Worm (Caenorhabditis elegans) whole organism, late embryonic: ENCODE measurements around the gene T09A5.5.

ENCODE experiments used
- C38D4.7 ChIP-seq: fragments of 200-800 bp; sonication (Bioruptor generic); optimal IDR thresholded peaks from 2 replicates; lab custom pipeline; 2018; ENCODE audit warnings: mild to moderate bottlenecking, missing genetic modification characterization, moderate library complexity, missing compliant biosample characterization
- F13H6.1 ChIP-seq: sonication (generic microtip); optimal IDR thresholded peaks from 2 replicates; lab custom pipeline; 2016; ENCODE audit warnings: missing genetic modification characterization, missing compliant biosample characterization
- K02D7.2 ChIP-seq: sonication (generic microtip); optimal IDR thresholded peaks from 2 replicates; lab custom pipeline; 2017; ENCODE audit warnings: mild to moderate bottlenecking, missing genetic modification characterization, missing compliant biosample characterization
- K09A11.1 ChIP-seq: sonication (generic microtip); optimal IDR thresholded peaks from 2 replicates; lab custom pipeline; 2017; ENCODE audit warnings: antibody characterized with exemption, mild to moderate bottlenecking, missing genetic modification characterization, missing compliant biosample characterization; ENCODE audit not compliant: insufficient read depth
- Y22D7AL.16 ChIP-seq: sonication (generic microtip); optimal IDR thresholded peaks from 2 replicates; lab custom pipeline; 2016; ENCODE audit warnings: missing genetic modification characterization, missing compliant biosample characterization
- ama-1 ChIP-seq: fragments of 150-350 bp; optimal IDR thresholded peaks from 2 replicates; lab custom pipeline; 2014
- ceh-14 ChIP-seq: sonication (generic microtip); optimal IDR thresholded peaks from 2 replicates; lab custom pipeline; 2016; ENCODE audit warnings: missing genotype, missing genetic modification characterization, missing compliant biosample characterization
- ceh-19 ChIP-seq: fragments of 200-800 bp; sonication (Bioruptor generic); optimal IDR thresholded peaks from 2 replicates; lab custom pipeline; 2018; ENCODE audit warnings: mild to moderate bottlenecking, missing genetic modification characterization, missing compliant biosample characterization
- ceh-2 ChIP-seq: sonication (generic microtip); optimal IDR thresholded peaks from 2 replicates; lab custom pipeline; 2016; ENCODE audit warnings: missing genotype, missing genetic modification characterization, missing compliant biosample characterization
- ceh-22 ChIP-seq: sonication (generic microtip); optimal IDR thresholded peaks from 2 replicates; lab custom pipeline; 2017; ENCODE audit warnings: missing biosample characterization, missing genetic modification characterization
- ceh-24 ChIP-seq: sonication (generic microtip); optimal IDR thresholded peaks from 2 replicates; lab custom pipeline; 2016; ENCODE audit warnings: mild to moderate bottlenecking, missing genetic modification characterization, missing compliant biosample characterization
- ceh-30 ChIP-seq: fragments of 150-350 bp; optimal IDR thresholded peaks from 2 replicates; lab custom pipeline; 2014; ENCODE audit warnings: missing biosample characterization, missing genetic modification characterization
- ceh-31 ChIP-seq: sonication (generic microtip); optimal IDR thresholded peaks from 2 replicates; lab custom pipeline; 2016; ENCODE audit warnings: missing genetic modification characterization, missing compliant biosample characterization
- ceh-34 ChIP-seq: sonication (generic microtip); optimal IDR thresholded peaks from 2 replicates; lab custom pipeline; 2016; ENCODE audit warnings: mild to moderate bottlenecking, missing genetic modification characterization, missing compliant biosample characterization
- ceh-45 ChIP-seq: fragments of 200-800 bp; sonication (Bioruptor generic); IDR thresholded peaks from 2 replicates; pipeline ENCODE4 v1.3.6; 2022; ENCODE audit warnings: missing genetic modification reagents, missing genetic modification characterization, missing compliant biosample characterization
- ceh-48 ChIP-seq: sonication (generic microtip); optimal IDR thresholded peaks from 2 replicates; lab custom pipeline; 2016; ENCODE audit warnings: missing genetic modification characterization, inconsistent platforms, missing compliant biosample characterization
- dmd-4 ChIP-seq: sonication (generic microtip); optimal IDR thresholded peaks from 2 replicates; lab custom pipeline; 2016; ENCODE audit warnings: borderline replicate concordance, missing genetic modification characterization, missing compliant biosample characterization
- dve-1 ChIP-seq: sonication (generic microtip); optimal IDR thresholded peaks from 2 replicates; lab custom pipeline; 2017; ENCODE audit warnings: antibody characterized with exemption, mild to moderate bottlenecking, missing genetic modification characterization, missing compliant biosample characterization
- elt-2 ChIP-seq: sonication (generic microtip); optimal IDR thresholded peaks from 2 replicates; lab custom pipeline; 2016; ENCODE audit warnings: missing genetic modification reagents, missing genetic modification characterization, missing compliant biosample characterization
- elt-4 ChIP-seq: sonication (generic microtip); optimal IDR thresholded peaks from 2 replicates; lab custom pipeline; 2016; ENCODE audit warnings: missing genetic modification characterization, missing compliant biosample characterization
- ets-4 ChIP-seq: sonication (generic microtip); optimal IDR thresholded peaks from 2 replicates; lab custom pipeline; 2016; ENCODE audit warnings: missing genetic modification characterization, missing compliant biosample characterization
- fax-1 ChIP-seq: sonication (generic microtip); optimal IDR thresholded peaks from 2 replicates; lab custom pipeline; 2016; ENCODE audit warnings: missing genotype, missing genetic modification characterization, missing compliant biosample characterization
- fkh-6 ChIP-seq: sonication (generic microtip); optimal IDR thresholded peaks from 2 replicates; lab custom pipeline; 2016; ENCODE audit warnings: missing genetic modification characterization, missing compliant biosample characterization
- hlh-13 ChIP-seq: fragments of 200-800 bp; sonication (Bioruptor generic); optimal IDR thresholded peaks from 2 replicates; lab custom pipeline; 2018; ENCODE audit warnings: mild to moderate bottlenecking, missing genetic modification characterization, missing compliant biosample characterization
- hlh-6 ChIP-seq: sonication (generic microtip); optimal IDR thresholded peaks from 2 replicates; lab custom pipeline; 2016; ENCODE audit warnings: missing genotype, missing genetic modification characterization, missing compliant biosample characterization
- lin-11 ChIP-seq: fragments of 200-800 bp; sonication (Bioruptor generic); optimal IDR thresholded peaks from 2 replicates; lab custom pipeline; 2018; ENCODE audit warnings: mild to moderate bottlenecking, missing genetic modification characterization, missing compliant biosample characterization
- madf-2 ChIP-seq: sonication (generic microtip); optimal IDR thresholded peaks from 2 replicates; lab custom pipeline; 2017; ENCODE audit warnings: missing genetic modification characterization, missing compliant biosample characterization
- mec-3 ChIP-seq: sonication (generic microtip); optimal IDR thresholded peaks from 2 replicates; lab custom pipeline; 2016; ENCODE audit warnings: borderline replicate concordance, missing genetic modification characterization, missing compliant biosample characterization
- nfya-1 ChIP-seq: sonication (generic microtip); optimal IDR thresholded peaks from 2 replicates; lab custom pipeline; 2017; ENCODE audit warnings: missing genetic modification characterization, mild to moderate bottlenecking, missing compliant biosample characterization, antibody characterized with exemption, moderate library complexity
- pag-3 ChIP-seq: sonication (generic microtip); optimal IDR thresholded peaks from 2 replicates; lab custom pipeline; 2016; ENCODE audit warnings: missing compliant biosample characterization, missing genetic modification characterization, borderline replicate concordance
- pax-1 ChIP-seq: fragments of 150-350 bp; optimal IDR thresholded peaks from 2 replicates; lab custom pipeline; 2014; ENCODE audit warnings: missing biosample characterization, missing genetic modification characterization
- pha-2 ChIP-seq: sonication (generic microtip); optimal IDR thresholded peaks from 2 replicates; lab custom pipeline; 2017; ENCODE audit warnings: mild to moderate bottlenecking, missing genetic modification characterization, missing compliant biosample characterization
- pqm-1 ChIP-seq: sonication (generic microtip); optimal IDR thresholded peaks from 2 replicates; lab custom pipeline; 2016; ENCODE audit warnings: missing genetic modification characterization, missing compliant biosample characterization
- pros-1 ChIP-seq: fragments of 150-350 bp; optimal IDR thresholded peaks from 2 replicates; lab custom pipeline; 2014; ENCODE audit warnings: missing biosample characterization, missing genetic modification reagents, missing genetic modification characterization
- sdc-2 ChIP-seq: sonication (generic microtip); optimal IDR thresholded peaks from 2 replicates; lab custom pipeline; 2016; ENCODE audit warnings: missing genotype, missing genetic modification characterization, missing compliant biosample characterization
- sox-4 ChIP-seq: sonication (generic microtip); optimal IDR thresholded peaks from 2 replicates; lab custom pipeline; 2017; ENCODE audit warnings: mild to moderate bottlenecking, missing genetic modification characterization, inconsistent platforms, missing compliant biosample characterization
- syd-9 ChIP-seq: sonication (generic microtip); optimal IDR thresholded peaks from 2 replicates; lab custom pipeline; 2016; ENCODE audit warnings: mild to moderate bottlenecking, missing genetic modification characterization, moderate library complexity, missing compliant biosample characterization
- tbx-2 ChIP-seq: sonication (generic microtip); optimal IDR thresholded peaks from 2 replicates; lab custom pipeline; 2016; ENCODE audit warnings: missing genetic modification characterization, missing compliant biosample characterization
- ttx-3 ChIP-seq: sonication (generic microtip); optimal IDR thresholded peaks from 2 replicates; lab custom pipeline; 2016; ENCODE audit warnings: missing genetic modification reagents, missing genetic modification characterization, missing compliant biosample characterization
- unc-3 ChIP-seq, 2 experiments: fragments of 200-800 bp in 1 of 2; sonication (Bioruptor generic) in 1 of 2; sonication (generic microtip) in 1 of 2; conservative IDR thresholded peaks in 1 of 2; optimal IDR thresholded peaks in 1 of 2; 2 replicates each; pipeline versions ENCODE4 v1.3.6 to Lab custom; 2016 to 2022; ENCODE audit warnings: missing compliant biosample characterization in 2 of 2, missing genetic modification characterization in 2 of 2, missing genetic modification reagents in 1 of 2
- unc-42 ChIP-seq: sonication (generic microtip); optimal IDR thresholded peaks from 2 replicates; lab custom pipeline; 2016; ENCODE audit warnings: missing genotype, missing genetic modification characterization, missing compliant biosample characterization
- unc-55 ChIP-seq: sonication (generic microtip); optimal IDR thresholded peaks from 2 replicates; lab custom pipeline; 2017; ENCODE audit warnings: missing biosample characterization, missing genetic modification reagents, missing genetic modification characterization
- unc-86 ChIP-seq: sonication (generic microtip); optimal IDR thresholded peaks from 2 replicates; lab custom pipeline; 2016; ENCODE audit warnings: missing genetic modification characterization, missing compliant biosample characterization
- zip-5 ChIP-seq: sonication (generic microtip); optimal IDR thresholded peaks from 2 replicates; lab custom pipeline; 2016; ENCODE audit warnings: missing genetic modification characterization, missing compliant biosample characterization

T09A5.5 gene

ce11 chrII:7813645-7814044 is 39.9 kb downstream of the T09A5.5 start:
- TF ChIP-seq ceh-45 (GFP tag; lab: Robert Waterston, UW) (no peak), ets-4 (tag; lab: Kevin White, UChicago) (no peak), ceh-24 (no peak), ceh-22 (tag; lab: Kevin White, UChicago) (no peak), ceh-19 (GFP tag; lab: Kevin White, UChicago) (no peak), sox-4 (tag; lab: Kevin White, UChicago) (no peak), sdc-2 (tag; lab: Kevin White, UChicago) (no peak), nfya-1 (no peak), pros-1 (tag; lab: Kevin White, UChicago) (no peak), K02D7.2 (no peak), fax-1 (tag; lab: Kevin White, UChicago) (no peak), K09A11.1 (tag; lab: Kevin White, UChicago) (no peak)

- TF ChIP-seq ceh-31 (tag; lab: Kevin White, UChicago) (peak; percentile 27), ceh-22 (tag; lab: Kevin White, UChicago) (no peak)
These were observed 40.3 kb downstream of the T09A5.5 start for ce11 chrII:7813237-7813636.

- TF ChIP-seq pag-3 (tag; lab: Kevin White, UChicago) = no peak
- peak; percentile 46 for TF ChIP-seq elt-2 (tag; lab: Kevin White, UChicago)
- TF ChIP-seq ama-1 (lab: Kevin White, UChicago) = peak; percentile 39
- TF ChIP-seq sdc-2 (tag; lab: Kevin White, UChicago) = peak; percentile 15
- peak; percentile 1 for TF ChIP-seq unc-55 (GFP tag; lab: Kevin White, UChicago)
- no peak for TF ChIP-seq pha-2 (tag; lab: Kevin White, UChicago)
- TF ChIP-seq ceh-2 (tag; lab: Kevin White, UChicago) = no peak
These were observed 41.2 kb downstream of the T09A5.5 start for ce11 chrII:7812332-7812731.

DNA sequence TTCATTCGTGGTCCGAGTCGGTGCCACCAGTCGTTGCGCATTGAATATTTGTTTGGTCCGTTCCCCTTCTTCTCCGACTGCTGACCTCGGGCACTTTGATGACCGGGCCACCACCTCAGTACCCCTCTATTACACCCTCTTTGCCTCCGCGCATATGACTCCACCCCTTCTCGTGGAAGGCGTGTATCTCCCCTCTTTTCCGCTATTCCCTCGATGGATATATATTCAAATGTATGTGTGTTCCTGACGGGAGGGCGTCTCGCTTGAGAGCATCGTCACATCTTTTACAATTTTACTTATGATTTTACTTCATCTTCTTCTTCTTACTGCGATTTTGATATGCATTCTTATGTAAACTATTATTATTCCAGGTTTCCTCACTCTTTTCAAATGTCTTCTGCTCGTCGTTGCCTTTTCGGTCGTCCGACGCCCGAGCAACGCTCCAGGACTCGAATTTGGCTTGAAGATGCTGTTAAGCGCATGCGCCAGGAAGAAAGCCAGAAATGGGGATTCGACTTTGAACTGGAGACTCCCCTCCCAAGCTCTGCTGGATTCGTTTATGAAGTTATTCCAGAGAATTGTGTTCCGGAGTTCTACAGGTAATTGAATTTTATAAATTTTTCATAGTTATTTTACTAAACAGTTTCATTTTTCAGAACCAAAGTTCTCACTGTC is 42.6 kb downstream of the T09A5.5 start, which contains the start of gene cki-1:
Gene cki-1 (plus strand): TSS at position 372 of the 675 bp plus-strand sequence.
- no peak for TF ChIP-seq ttx-3 (tag; lab: Kevin White, UChicago)
- peak; percentile 52 for TF ChIP-seq sdc-2 (tag; lab: Kevin White, UChicago)
- TF ChIP-seq dmd-4 (tag; lab: Kevin White, UChicago) = no peak
- TF ChIP-seq K09A11.1 (tag; lab: Kevin White, UChicago) = no peak
- no peak for TF ChIP-seq unc-3 (GFP tag; conservative IDR thresholded peaks at IDR 0.05; lab: Robert Waterston, UW)
- TF ChIP-seq unc-3 (tag; optimal IDR thresholded peaks at IDR 0.05; lab: Kevin White, UChicago) = no peak
- TF ChIP-seq fkh-6 = no peak
- TF ChIP-seq ceh-48 (tag; lab: Kevin White, UChicago) = no peak
- peak; percentile 55 for TF ChIP-seq ceh-2 (tag; lab: Kevin White, UChicago)
- no peak for TF ChIP-seq dve-1 (tag; lab: Kevin White, UChicago)
- no peak for TF ChIP-seq unc-42 (tag; lab: Kevin White, UChicago)
- no peak for TF ChIP-seq sox-4 (tag; lab: Kevin White, UChicago)
- peak; percentile 95 for TF ChIP-seq ceh-34 (tag; lab: Kevin White, UChicago)
- peak; percentile 36 for TF ChIP-seq tbx-2 (tag; lab: Kevin White, UChicago)
- TF ChIP-seq lin-11 (tag; lab: Kevin White, UChicago) = no peak
- TF ChIP-seq pax-1 = no peak
- peak; percentile 63 for TF ChIP-seq hlh-6 (tag; lab: Kevin White, UChicago)
- TF ChIP-seq madf-2 = no peak
- TF ChIP-seq fax-1 (tag; lab: Kevin White, UChicago) = no peak
- TF ChIP-seq Y22D7AL.16 (tag; lab: Kevin White, UChicago) = no peak
- TF ChIP-seq hlh-13 (GFP tag; lab: Kevin White, UChicago) = no peak
- TF ChIP-seq ceh-22 (tag; lab: Kevin White, UChicago) = no peak
- TF ChIP-seq ceh-30 (tag; lab: Kevin White, UChicago) = no peak
- TF ChIP-seq elt-4 (tag; lab: Kevin White, UChicago) = no peak
- TF ChIP-seq pqm-1 (tag; lab: Kevin White, UChicago) = no peak
- TF ChIP-seq unc-86 (tag; lab: Kevin White, UChicago) = no peak
- TF ChIP-seq pha-2 (tag; lab: Kevin White, UChicago) = no peak
- no peak for TF ChIP-seq mec-3 (tag; lab: Kevin White, UChicago)
- no peak for TF ChIP-seq ceh-14
- TF ChIP-seq F13H6.1 (tag; lab: Kevin White, UChicago) = peak; percentile 14
- no peak for TF ChIP-seq pag-3 (tag; lab: Kevin White, UChicago)
- no peak for TF ChIP-seq C38D4.7
- TF ChIP-seq zip-5 = no peak
- TF ChIP-seq syd-9 (tag; lab: Kevin White, UChicago) = peak; percentile 52
- TF ChIP-seq ceh-45 (GFP tag; lab: Robert Waterston, UW) = no peak
